Worm (Caenorhabditis elegans): ENCODE measurements around the gene bpnt-1.

DNA sequence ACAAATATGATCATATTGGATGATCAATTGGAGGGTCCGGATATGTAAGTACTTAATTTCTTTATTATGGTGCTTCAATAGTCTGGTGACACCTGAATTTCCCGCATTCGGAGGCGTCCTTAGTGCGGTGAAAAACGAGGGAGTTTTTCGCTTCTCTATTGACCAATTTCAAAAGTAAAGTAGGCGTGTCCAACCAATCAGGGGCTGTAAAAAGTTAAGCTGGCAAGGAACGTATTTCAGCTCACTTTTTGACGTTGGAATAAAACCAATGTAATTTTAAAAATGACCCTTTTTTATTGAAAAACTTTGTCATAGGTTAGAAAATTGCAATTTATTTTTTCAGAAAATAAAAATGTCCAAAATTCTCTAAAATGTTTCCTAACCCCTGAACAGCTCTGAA is 10.4 kb upstream of the bpnt-1 start:
- TF ChIP-seq nhr-28 (tag; optimal IDR thresholded peaks at IDR 0.05) (no peak), snpc-4 (tag; optimal IDR thresholded peaks at IDR 0.05) (no peak), lsy-2 (tag; optimal IDR thresholded peaks at IDR 0.05) (no peak), pha-4 (tag; optimal IDR thresholded peaks at IDR 0.05) (no peak), ces-1 (GFP tag; optimal IDR thresholded peaks at IDR 0.05) (no peak), elt-3 (tag; optimal IDR thresholded peaks at IDR 0.05) (no peak), nhr-237 (tag; optimal IDR thresholded peaks at IDR 0.05) (no peak), ceh-43 (GFP tag; optimal IDR thresholded peaks at IDR 0.05) (no peak), flh-1 (GFP tag; optimal IDR thresholded peaks at IDR 0.05) (no peak), sem-2 (GFP tag; optimal IDR thresholded peaks at IDR 0.05) (no peak), unc-62 (GFP tag; optimal IDR thresholded peaks at IDR 0.05) (no peak)
